Fruit fly (Drosophila melanogaster) whole organism, wandering third instar larva: ENCODE measurements around the gene CG8852.
A peak's percentile ranks its signal among the peaks of the same experiment; 100 is the strongest.

ENCODE experiments used
- Abd-B ChIP-seq: fragments of >200 bp; optimal IDR thresholded peaks from 2 replicates; lab custom pipeline; 2017; ENCODE audit warnings: missing biosample characterization, missing genetic modification characterization
- CG32264 ChIP-seq: fragments of 200-800 bp; sonication (Bioruptor generic); optimal IDR thresholded peaks from 2 replicates; lab custom pipeline; 2016; ENCODE audit warnings: missing biosample characterization, missing genetic modification characterization
- CG9705 ChIP-seq: fragments of 200-800 bp; sonication (Bioruptor generic); optimal IDR thresholded peaks from 2 replicates; lab custom pipeline; 2018; ENCODE audit warnings: missing biosample characterization, mild to moderate bottlenecking, missing genetic modification characterization
- CrebA ChIP-seq: fragments of 200-800 bp; sonication (Bioruptor generic); optimal IDR thresholded peaks from 2 replicates; lab custom pipeline; 2016; ENCODE audit warnings: missing biosample characterization, mild to moderate bottlenecking, missing genetic modification characterization, borderline replicate concordance
- Dfd ChIP-seq: fragments of >200 bp; optimal IDR thresholded peaks from 2 replicates; lab custom pipeline; 2017; ENCODE audit warnings: missing biosample characterization, missing genetic modification characterization
- Dif ChIP-seq: fragments of 200-275, 200-300 bp; sonication (Bioruptor generic); optimal IDR thresholded peaks from 2 replicates; lab custom pipeline; 2018; ENCODE audit warnings: missing biosample characterization, missing genetic modification characterization; ENCODE audit not compliant: partially characterized antibody
- GATAd ChIP-seq: sonication (Bioruptor generic); optimal IDR thresholded peaks from 2 replicates; lab custom pipeline; 2016; ENCODE audit warnings: missing biosample characterization, missing genetic modification characterization
- HLH106 ChIP-seq: fragments of 200-800 bp; optimal IDR thresholded peaks from 3 replicates; lab custom pipeline; 2019; ENCODE audit warnings: missing biosample characterization, mild to moderate bottlenecking, missing genetic modification characterization, moderate library complexity
- Hnf4 ChIP-seq: fragments of 200-800 bp; sonication (Bioruptor generic); optimal IDR thresholded peaks from 2 replicates; lab custom pipeline; 2016; ENCODE audit warnings: missing biosample characterization, mild to moderate bottlenecking, missing genetic modification characterization
- Hr78 ChIP-seq: fragments of >200 bp; optimal IDR thresholded peaks from 2 replicates; lab custom pipeline; 2017; ENCODE audit warnings: missing biosample characterization, missing genetic modification characterization
- Hr83 ChIP-seq: fragments of 200-300 bp; sonication (Bioruptor generic); optimal IDR thresholded peaks from 2 replicates; lab custom pipeline; 2016; ENCODE audit warnings: missing biosample characterization, mild to moderate bottlenecking, missing genetic modification characterization, moderate library complexity; ENCODE audit not compliant: poor library complexity, severe bottlenecking
- Jra ChIP-seq: sonication (Bioruptor generic); optimal IDR thresholded peaks from 2 replicates; lab custom pipeline; 2016; ENCODE audit warnings: missing biosample characterization, missing genetic modification characterization
- Mio ChIP-seq: sonication (Bioruptor generic); optimal IDR thresholded peaks from 2 replicates; lab custom pipeline; 2016; ENCODE audit warnings: missing biosample characterization, missing genetic modification characterization
- Myc ChIP-seq: fragments of >200 bp; optimal IDR thresholded peaks from 2 replicates; lab custom pipeline; 2017
- N ChIP-seq: fragments of >200 bp; optimal IDR thresholded peaks from 2 replicates; lab custom pipeline; 2018; ENCODE audit warnings: missing biosample characterization, missing external identifiers, missing genetic modification characterization
- OdsH ChIP-seq: fragments of 200-800 bp; sonication (Bioruptor generic); optimal IDR thresholded peaks from 2 replicates; lab custom pipeline; 2016; ENCODE audit warnings: missing biosample characterization, mild to moderate bottlenecking, missing genetic modification characterization
- Rel ChIP-seq, 2 experiments: fragments of 200-800 bp; sonication (Bioruptor generic) in 1 of 2; optimal IDR thresholded peaks; 2 replicates in 1 of 2; 3 replicates in 1 of 2; lab custom pipeline; 2016 to 2019; ENCODE audit warnings: mild to moderate bottlenecking in 2 of 2, missing biosample characterization in 2 of 2, missing genetic modification characterization in 2 of 2, moderate library complexity in 1 of 2
- Sp1 ChIP-seq: fragments of 200-800 bp; sonication (Bioruptor generic); optimal IDR thresholded peaks from 3 replicates; lab custom pipeline; 2019; ENCODE audit warnings: missing biosample characterization, mild to moderate bottlenecking, missing genetic modification characterization, moderate library complexity
- Vsx2 ChIP-seq: fragments of 200-300, 225-300 bp; sonication (Bioruptor generic); optimal IDR thresholded peaks from 2 replicates; lab custom pipeline; 2018; ENCODE audit warnings: missing biosample characterization, missing genetic modification characterization; ENCODE audit not compliant: partially characterized antibody
- br ChIP-seq: fragments of 200-800 bp; sonication (Bioruptor generic); optimal IDR thresholded peaks from 2 replicates; lab custom pipeline; 2016; ENCODE audit warnings: missing biosample characterization, missing genetic modification characterization
- brk ChIP-seq: fragments of 200-800 bp; sonication (Bioruptor generic); optimal IDR thresholded peaks from 2 replicates; lab custom pipeline; 2016; ENCODE audit warnings: missing biosample characterization, mild to moderate bottlenecking, missing genetic modification characterization
- dl ChIP-seq, 2 experiments: fragments of 175-275, 200-275 bp in 1 of 2; fragments of 200-275 bp in 1 of 2; sonication (Bioruptor generic); optimal IDR thresholded peaks; lab custom pipeline; 2018; ENCODE audit warnings: mild to moderate bottlenecking in 2 of 2, missing biosample characterization in 2 of 2, missing genetic modification characterization in 2 of 2, moderate library complexity in 2 of 2; ENCODE audit not compliant: partially characterized antibody in 2 of 2, insufficient read depth in 1 of 2
- dmrt93B ChIP-seq: fragments of 200-800 bp; sonication (Bioruptor generic); optimal IDR thresholded peaks from 2 replicates; lab custom pipeline; 2018; ENCODE audit warnings: missing biosample characterization, mild to moderate bottlenecking, missing genetic modification characterization
- dsf ChIP-seq: sonication (Bioruptor generic); optimal IDR thresholded peaks from 2 replicates; lab custom pipeline; 2016; ENCODE audit warnings: missing biosample characterization, missing genetic modification characterization, borderline replicate concordance
- ey ChIP-seq: fragments of 200-800 bp; sonication (Bioruptor generic); optimal IDR thresholded peaks from 2 replicates; lab custom pipeline; 2016; ENCODE audit warnings: missing biosample characterization, missing genetic modification characterization
- foxo ChIP-seq, 2 experiments: fragments of 200-800 bp; sonication (Bioruptor generic); optimal IDR thresholded peaks; 2 replicates in 1 of 2; 3 replicates in 1 of 2; lab custom pipeline; 2016 to 2017; ENCODE audit warnings: missing biosample characterization in 2 of 2, missing genetic modification characterization in 2 of 2
- fru ChIP-seq: fragments of 200-800 bp; sonication (Bioruptor generic); optimal IDR thresholded peaks from 3 replicates; lab custom pipeline; 2016; ENCODE audit warnings: missing biosample characterization, mild to moderate bottlenecking, missing genetic modification characterization
- h ChIP-seq: fragments of 200-800 bp; sonication (Bioruptor generic); optimal IDR thresholded peaks from 3 replicates; lab custom pipeline; 2016; ENCODE audit warnings: missing biosample characterization, mild to moderate bottlenecking, missing genetic modification characterization
- jim ChIP-seq: fragments of 175-275, 200-325 bp; sonication (Bioruptor generic); optimal IDR thresholded peaks from 2 replicates; lab custom pipeline; 2016; ENCODE audit warnings: missing biosample characterization, mild to moderate bottlenecking, missing genetic modification characterization
- lola ChIP-seq: fragments of >200 bp; optimal IDR thresholded peaks from 2 replicates; lab custom pipeline; 2017; ENCODE audit warnings: missing biosample characterization, missing genetic modification characterization
- pan ChIP-seq: fragments of >200 bp; optimal IDR thresholded peaks from 2 replicates; lab custom pipeline; 2017
- psq ChIP-seq: fragments of 200-800 bp; sonication (Bioruptor generic); optimal IDR thresholded peaks from 3 replicates; lab custom pipeline; 2017; ENCODE audit warnings: missing biosample characterization, mild to moderate bottlenecking, missing genetic modification characterization, moderate library complexity
- rgr ChIP-seq: fragments of 200-800 bp; sonication (Bioruptor generic); optimal IDR thresholded peaks from 3 replicates; lab custom pipeline; 2016; ENCODE audit warnings: missing biosample characterization, mild to moderate bottlenecking, missing genetic modification characterization
- sage ChIP-seq: fragments of 200-800 bp; sonication (Bioruptor generic); optimal IDR thresholded peaks from 2 replicates; lab custom pipeline; 2016; ENCODE audit warnings: missing biosample characterization, mild to moderate bottlenecking, missing genetic modification characterization
- sv ChIP-seq: fragments of 200-800 bp; sonication (Bioruptor generic); optimal IDR thresholded peaks from 3 replicates; lab custom pipeline; 2016; ENCODE audit warnings: missing biosample characterization, missing genetic modification characterization
- tai ChIP-seq: sonication (Bioruptor generic); optimal IDR thresholded peaks from 2 replicates; lab custom pipeline; 2016; ENCODE audit warnings: missing biosample characterization, missing genetic modification characterization
- usp ChIP-seq: fragments of >200 bp; optimal IDR thresholded peaks from 2 replicates; lab custom pipeline; 2017; ENCODE audit warnings: missing biosample characterization, missing genetic modification characterization
- woc ChIP-seq: sonication (Bioruptor generic); optimal IDR thresholded peaks from 2 replicates; lab custom pipeline; 2016; ENCODE audit warnings: missing biosample characterization, mild to moderate bottlenecking, missing genetic modification characterization

CG8852 gene

DNA sequence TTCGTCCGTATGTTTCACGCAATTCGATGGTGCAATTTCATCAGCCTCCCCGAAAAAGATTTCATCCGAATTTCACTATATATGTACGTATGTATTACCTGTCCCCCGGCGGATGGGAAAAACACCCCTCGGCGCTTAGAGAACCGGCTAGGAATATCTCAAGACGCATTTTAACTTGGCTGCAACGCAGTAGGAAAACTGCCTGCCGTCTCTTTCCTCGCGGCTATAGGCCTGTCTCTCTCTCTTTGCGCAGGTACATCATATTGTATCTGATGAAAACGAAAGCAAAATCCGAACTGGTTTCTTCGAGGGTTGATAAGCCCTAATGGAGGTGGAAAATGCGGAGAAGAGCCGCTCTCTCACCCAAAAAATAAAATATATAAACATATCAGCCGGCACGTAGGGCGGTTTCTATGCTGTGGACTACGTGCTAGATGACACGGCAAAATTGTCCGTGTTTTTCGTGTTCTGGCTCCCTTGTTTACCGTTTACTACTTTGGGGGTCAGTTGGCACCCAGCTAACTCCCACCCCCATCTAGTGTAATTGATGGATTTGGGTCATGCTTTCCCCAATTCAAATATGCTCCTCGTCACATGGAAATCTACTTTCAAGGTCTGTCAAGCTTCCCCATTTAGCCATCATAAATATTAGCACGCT lies 48.4 kb upstream of the CG8852 start:
- peak; percentile 9 for TF ChIP-seq Hr83 (GFP tag; lab: Kevin White, UChicago)
- no peak for TF ChIP-seq h (GFP tag; lab: Kevin White, UChicago)

DNA sequence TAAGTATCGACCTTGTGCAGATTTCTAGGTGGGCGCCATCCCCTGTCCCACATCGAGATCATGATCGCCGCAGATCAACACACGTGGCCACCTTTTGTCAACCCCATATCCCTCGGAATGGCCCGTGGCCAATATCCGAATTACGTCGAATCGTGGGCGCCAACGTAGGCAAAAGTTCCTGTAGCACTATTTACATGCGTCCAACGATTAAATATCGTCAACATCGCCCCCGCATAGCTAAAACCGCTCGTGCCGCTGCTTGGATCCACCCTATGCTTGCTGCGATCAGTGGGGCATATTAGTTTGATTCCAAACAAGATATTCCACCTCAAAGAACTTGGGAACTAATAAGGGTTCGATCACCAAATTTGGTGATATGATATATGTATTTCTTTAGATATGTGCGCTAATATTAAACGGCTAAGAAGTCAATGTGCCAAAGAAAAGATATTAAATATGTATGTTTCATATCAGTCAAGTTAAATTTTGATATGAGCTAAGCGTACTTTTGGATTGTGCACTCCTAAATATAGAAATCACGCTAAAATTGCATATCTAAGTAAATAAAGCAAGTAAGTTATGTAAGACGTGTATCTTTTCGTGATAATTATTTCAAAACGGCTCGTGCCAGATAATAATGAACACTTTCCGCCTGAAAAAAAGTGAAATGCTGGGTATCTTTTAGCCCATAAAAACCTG lies 47.7 kb upstream of the CG8852 start:
- TF ChIP-seq dmrt93B (GFP tag; lab: Kevin White, UChicago) (no peak), foxo (GFP tag; optimal IDR thresholded peaks at IDR 0.05; lab: Kevin White, UChicago) (peak in 1 of 2 experiments; percentile 1), woc (peak; percentile 10), CG32264 (GFP tag; lab: Kevin White, UChicago) (no peak), sv (GFP tag; lab: Kevin White, UChicago) (peak; percentile 2)
- TF ChIP-seq, all 38 proteins: peak for 3

DNA sequence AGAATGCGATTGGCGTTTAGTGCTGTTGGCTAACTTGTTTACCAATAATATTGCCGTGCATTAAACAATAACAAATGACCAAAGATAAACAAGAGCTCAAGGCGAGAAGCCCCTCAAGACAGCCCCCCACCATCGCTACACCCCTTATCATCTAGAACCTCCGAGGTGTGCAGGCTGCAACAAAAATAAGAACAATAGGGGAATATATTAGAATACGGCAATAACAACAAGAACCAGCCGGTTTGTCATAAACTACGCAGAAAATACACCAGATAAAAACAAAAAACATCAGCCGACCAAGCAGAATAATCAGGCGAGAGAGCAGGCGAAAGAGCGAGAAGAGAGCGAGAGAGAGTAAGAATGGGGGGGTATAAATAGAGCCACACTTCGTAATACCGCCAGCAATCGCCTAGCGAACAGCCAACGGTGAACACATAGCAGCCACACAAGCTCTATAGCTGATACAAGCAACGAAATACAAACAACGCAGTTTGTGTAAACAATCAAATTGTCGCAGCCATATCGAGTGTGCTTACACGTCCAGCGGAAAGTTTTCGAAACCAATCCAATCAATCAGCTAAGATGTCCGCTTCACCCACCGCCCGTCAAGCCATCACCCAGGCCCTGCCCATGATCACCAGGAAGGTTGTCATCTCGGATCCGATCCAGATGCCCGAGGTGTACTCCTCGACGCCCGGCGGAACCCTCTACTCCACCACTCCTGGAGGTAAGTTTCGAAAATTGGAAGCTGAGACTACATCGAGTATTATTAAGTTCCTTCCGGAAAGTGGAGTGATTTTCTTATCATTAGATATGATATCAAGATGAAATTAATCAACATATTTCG lies 46.7 kb upstream of the CG8852 start, which contains the start of gene Thor:
Gene Thor, plus strand, starts transcription at position 401 of the 847 bp plus-strand sequence.
- TF ChIP-seq Rel (GFP tag; optimal IDR thresholded peaks at IDR 0.05; lab: Kevin White, UChicago): peak; percentile 56
- TF ChIP-seq Rel (tag; optimal IDR thresholded peaks at IDR 0.05; lab: Kevin White, UChicago): peak; percentile 55
- peak; percentile 39 for TF ChIP-seq ey (GFP tag; lab: Kevin White, UChicago)
- TF ChIP-seq rgr (GFP tag; lab: Kevin White, UChicago): peak; percentile 75
- no peak for TF ChIP-seq CG9705 (GFP tag; lab: Kevin White, UChicago)
- peak; percentile 12 for TF ChIP-seq Jra (GFP tag; lab: Kevin White, UChicago)
- peak; percentile 30 for TF ChIP-seq Sp1 (GFP tag; lab: Kevin White, UChicago)
- peak; percentile 91 for TF ChIP-seq Dif (GFP tag; lab: Kevin White, UChicago)
- TF ChIP-seq sv (GFP tag; lab: Kevin White, UChicago): peak; percentile 71
- TF ChIP-seq foxo (GFP tag; optimal IDR thresholded peaks at IDR 0.05; lab: Kevin White, UChicago): peak; percentile 49 to 66
- TF ChIP-seq lola (GFP tag; lab: Kevin White, UChicago): no peak
- no peak for TF ChIP-seq CG32264 (GFP tag; lab: Kevin White, UChicago)
- no peak for TF ChIP-seq sage (GFP tag; lab: Kevin White, UChicago)
- TF ChIP-seq Mio: no peak
- no peak for TF ChIP-seq Hr78 (GFP tag; lab: Kevin White, UChicago)
- TF ChIP-seq N (GFP tag; lab: Kevin White, UChicago): no peak
- TF ChIP-seq OdsH (GFP tag; lab: Kevin White, UChicago): peak; percentile 52
- peak; percentile 61 for TF ChIP-seq br (GFP tag; lab: Kevin White, UChicago)
- no peak for TF ChIP-seq usp (GFP tag; lab: Kevin White, UChicago)
- TF ChIP-seq Dfd (GFP tag; lab: Kevin White, UChicago): no peak
- no peak for TF ChIP-seq HLH106 (tag; lab: Kevin White, UChicago)
- peak; percentile 68 to 86 for TF ChIP-seq dl (GFP tag; optimal IDR thresholded peaks at IDR 0.05; lab: Kevin White, UChicago; ENCODE audit: insufficient read depth in 1 of 2, partially characterized antibody in 2 of 2)
- TF ChIP-seq psq: peak; percentile 56
- TF ChIP-seq CrebA (GFP tag; lab: Kevin White, UChicago): peak; percentile 59
- TF ChIP-seq Hr83 (GFP tag; lab: Kevin White, UChicago): peak; percentile 96
- no peak for TF ChIP-seq Abd-B (GFP tag; lab: Kevin White, UChicago)
- TF ChIP-seq brk: no peak
- peak; percentile 89 for TF ChIP-seq jim (GFP tag; lab: Kevin White, UChicago)
- TF ChIP-seq pan (lab: Kevin White, UChicago): no peak
- TF ChIP-seq dsf: peak; percentile 31
- peak; percentile 35 for TF ChIP-seq GATAd (GFP tag; lab: Kevin White, UChicago)
- no peak for TF ChIP-seq Myc (lab: Kevin White, UChicago)
- TF ChIP-seq tai: no peak
- peak; percentile 39 for TF ChIP-seq woc
- TF ChIP-seq fru (GFP tag; lab: Kevin White, UChicago): peak; percentile 72
- TF ChIP-seq Hnf4 (GFP tag; lab: Kevin White, UChicago): peak; percentile 90
- peak; percentile 74 for TF ChIP-seq h (GFP tag; lab: Kevin White, UChicago)
- TF ChIP-seq Vsx2: peak; percentile 83
- TF ChIP-seq dmrt93B (GFP tag; lab: Kevin White, UChicago): no peak
